Fruit fly (Drosophila melanogaster) whole organism, adult: ENCODE measurements around the gene CG17224.
A peak's percentile ranks its signal among the peaks of the same experiment; 100 is the strongest.

Experiments used
- CG11617 ChIP-seq: fragments of 200-800 bp; sonication (Bioruptor generic); optimal IDR thresholded peaks from 2 replicates; lab custom pipeline; 2017; ENCODE audit warnings: mild to moderate bottlenecking, missing biosample characterization, missing genetic modification reagents, missing genetic modification characterization
- CG12768 ChIP-seq: fragments of 200-800 bp; sonication (Bioruptor generic); optimal IDR thresholded peaks from 2 replicates; lab custom pipeline; 2017; ENCODE audit warnings: missing biosample characterization, missing genetic modification characterization, mild to moderate bottlenecking, moderate library complexity, missing genetic modification reagents
- CG14711 ChIP-seq: fragments of 200-800 bp; sonication (Bioruptor generic); optimal IDR thresholded peaks from 2 replicates; lab custom pipeline; 2018; ENCODE audit warnings: missing biosample characterization, mild to moderate bottlenecking, missing genetic modification characterization, moderate library complexity
- CG1620 ChIP-seq: fragments of 200-800 bp; sonication (Bioruptor generic); optimal IDR thresholded peaks from 2 replicates; lab custom pipeline; 2016; ENCODE audit warnings: missing biosample characterization, missing genetic modification characterization
- CG33017 ChIP-seq: fragments of 200-800 bp; sonication (Bioruptor generic); optimal IDR thresholded peaks from 2 replicates; lab custom pipeline; 2018; ENCODE audit warnings: missing biosample characterization, mild to moderate bottlenecking, missing genetic modification characterization, moderate library complexity
- CG5204 ChIP-seq: fragments of 200-800 bp; sonication (Bioruptor generic); optimal IDR thresholded peaks from 2 replicates; lab custom pipeline; 2016; ENCODE audit warnings: missing biosample characterization, missing genetic modification characterization
- CG7045 ChIP-seq: fragments of 200-800 bp; sonication (Bioruptor generic); optimal IDR thresholded peaks from 2 replicates; lab custom pipeline; 2017; ENCODE audit warnings: missing biosample characterization, mild to moderate bottlenecking, missing genetic modification characterization
- CG7101 ChIP-seq: fragments of 200-800 bp; sonication (Bioruptor generic); optimal IDR thresholded peaks from 2 replicates; lab custom pipeline; 2018; ENCODE audit warnings: missing biosample characterization, mild to moderate bottlenecking, missing genetic modification characterization, moderate library complexity
- Clk ChIP-seq: fragments of 200-800 bp; sonication (Bioruptor generic); optimal IDR thresholded peaks from 2 replicates; lab custom pipeline; 2017; ENCODE audit warnings: missing biosample characterization, missing genetic modification characterization
- Crg-1 ChIP-seq: fragments of 200-800 bp; sonication (Bioruptor generic); optimal IDR thresholded peaks from 2 replicates; lab custom pipeline; 2016; ENCODE audit warnings: missing biosample characterization, missing genetic modification characterization
- Hr96 ChIP-seq: fragments of 200-800 bp; sonication (Bioruptor generic); optimal IDR thresholded peaks from 2 replicates; lab custom pipeline; 2016; ENCODE audit warnings: missing biosample characterization, missing genetic modification characterization
- Mnt ChIP-seq: fragments of 200-800 bp; sonication (Bioruptor generic); optimal IDR thresholded peaks from 2 replicates; lab custom pipeline; 2016; ENCODE audit warnings: missing biosample characterization, mild to moderate bottlenecking, missing genetic modification characterization
- bab1 ChIP-seq: fragments of 200-800 bp; sonication (Bioruptor generic); optimal IDR thresholded peaks from 3 replicates; lab custom pipeline; 2019; ENCODE audit warnings: missing biosample characterization, mild to moderate bottlenecking, missing genetic modification characterization, moderate library complexity
- cic ChIP-seq: fragments of 200-800 bp; sonication (Bioruptor generic); optimal IDR thresholded peaks from 2 replicates; lab custom pipeline; 2017; ENCODE audit warnings: missing biosample characterization, mild to moderate bottlenecking, missing genetic modification characterization, moderate library complexity
- cnc ChIP-seq, 2 experiments: fragments of >200 bp; optimal IDR thresholded peaks; 2 replicates each; lab custom pipeline; 2017
- kay ChIP-seq: fragments of 200-800 bp; sonication (Bioruptor generic); peaks from one replicate; lab custom pipeline; 2016; ENCODE audit warnings: missing biosample characterization, missing genetic modification characterization, borderline replicate concordance
- ovo ChIP-seq: fragments of 200-800 bp; sonication (Bioruptor generic); optimal IDR thresholded peaks from 2 replicates; lab custom pipeline; 2016; ENCODE audit warnings: missing biosample characterization, missing genetic modification characterization
- pad ChIP-seq: fragments of 200-800 bp; sonication (Bioruptor generic); optimal IDR thresholded peaks from 3 replicates; lab custom pipeline; 2017; ENCODE audit warnings: missing biosample characterization, missing genetic modification characterization, mild to moderate bottlenecking, moderate library complexity, missing genetic modification reagents
- tj ChIP-seq: fragments of 200-800 bp; sonication (Bioruptor generic); optimal IDR thresholded peaks from 3 replicates; lab custom pipeline; 2017; ENCODE audit warnings: missing biosample characterization, mild to moderate bottlenecking, missing genetic modification characterization, moderate library complexity
- toe ChIP-seq: fragments of 200-800 bp; sonication (Bioruptor generic); optimal IDR thresholded peaks from 2 replicates; lab custom pipeline; 2016; ENCODE audit warnings: missing biosample characterization, missing genetic modification characterization

CG17224 gene

dm6 chr2L:3039774-3040173, 21.7 kb upstream of the CG17224 start, which contains the start of the genes cnir and CG17221:
Gene cnir, minus strand, starts transcription at chr2L:3039812.
Gene CG17221, plus strand, starts transcription at chr2L:3039976.
- TF ChIP-seq kay (GFP tag; lab: Kevin White, UChicago) (peak; percentile 99), CG33017 (tag; lab: Kevin White, UChicago) (peak; percentile 77), Clk (GFP tag; lab: Kevin White, UChicago) (peak; percentile 31), Mnt (peak; percentile 85), CG7101 (tag; lab: Kevin White, UChicago) (peak; percentile 84), CG11617 (peak; percentile 78), toe (peak; percentile 93), Hr96 (GFP tag; lab: Kevin White, UChicago) (peak; percentile 85), CG5204 (GFP tag; lab: Kevin White, UChicago) (peak; percentile 87), ovo (GFP tag; lab: Kevin White, UChicago) (peak; percentile 43), CG12768 (GFP tag; lab: Kevin White, UChicago) (peak; percentile 77), CG1620 (GFP tag; lab: Kevin White, UChicago) (peak; percentile 92), CG14711 (tag; lab: Kevin White, UChicago) (peak; percentile 72), cnc (optimal IDR thresholded peaks at IDR 0.05; lab: Kevin White, UChicago) (no peak), pad (GFP tag; lab: Kevin White, UChicago) (peak; percentile 69), CG7045 (peak; percentile 73), bab1 (GFP tag; lab: Kevin White, UChicago) (peak; percentile 75), cic (GFP tag; lab: Kevin White, UChicago) (peak; percentile 59), Crg-1 (peak; percentile 86), tj (peak; percentile 65)

dm6 chr2L:3037153-3037579, 19.1 kb upstream of the CG17224 start, which contains the start of the genes CG17260 and SerRS:
Gene CG17260, plus strand, starts transcription at chr2L:3037230.
Gene SerRS, minus strand, starts transcription at chr2L:3037403.
- TF ChIP-seq CG11617 (peak; percentile 86), Clk (GFP tag; lab: Kevin White, UChicago) (peak; percentile 78), CG7045 (peak; percentile 88), Hr96 (GFP tag; lab: Kevin White, UChicago) (peak; percentile 84), kay (GFP tag; lab: Kevin White, UChicago) (peak; percentile 99), CG1620 (GFP tag; lab: Kevin White, UChicago) (peak; percentile 84), CG12768 (GFP tag; lab: Kevin White, UChicago) (peak; percentile 96), CG5204 (GFP tag; lab: Kevin White, UChicago) (no peak), pad (GFP tag; lab: Kevin White, UChicago) (peak; percentile 92), ovo (GFP tag; lab: Kevin White, UChicago) (peak; percentile 34), Mnt (peak; percentile 92), toe (peak; percentile 90), CG33017 (tag; lab: Kevin White, UChicago) (peak; percentile 90), bab1 (GFP tag; lab: Kevin White, UChicago) (peak; percentile 95), CG14711 (tag; lab: Kevin White, UChicago) (peak; percentile 92), Crg-1 (peak; percentile 93), tj (peak; percentile 93), cic (GFP tag; lab: Kevin White, UChicago) (peak; percentile 67), cnc (optimal IDR thresholded peaks at IDR 0.05; lab: Kevin White, UChicago) (peak in 1 of 2 experiments; percentile 66), CG7101 (tag; lab: Kevin White, UChicago) (peak; percentile 95)

dm6 chr2L:3034969-3035368, 16.9 kb upstream of the CG17224 start, which contains the start of gene CG17258:
Gene CG17258, minus strand, starts transcription at chr2L:3035348.
- TF ChIP-seq cnc (optimal IDR thresholded peaks at IDR 0.05; lab: Kevin White, UChicago) (no peak), kay (GFP tag; lab: Kevin White, UChicago) (no peak), tj (no peak), CG7045 (no peak)

dm6 chr2L:3030350-3030749, 12.2 kb upstream of the CG17224 start, which contains the start of gene GABPI:
Gene GABPI, plus strand, starts transcription at chr2L:3030539.
- peak; percentile 65 for TF ChIP-seq Crg-1
- peak; percentile 8 for TF ChIP-seq Mnt
- peak; percentile 56 for TF ChIP-seq bab1 (GFP tag; lab: Kevin White, UChicago)
- peak; percentile 27 for TF ChIP-seq CG7101 (tag; lab: Kevin White, UChicago)
- peak; percentile 7 for TF ChIP-seq CG12768 (GFP tag; lab: Kevin White, UChicago)
- no peak for TF ChIP-seq CG5204 (GFP tag; lab: Kevin White, UChicago)
- peak; percentile 1 for TF ChIP-seq CG11617
- no peak for TF ChIP-seq toe
- TF ChIP-seq ovo (GFP tag; lab: Kevin White, UChicago), result peak; percentile 29

dm6 chr2L:3029012-3029411, 10.9 kb upstream of the CG17224 start, which contains the start of the genes Sf3b2 and CG17219:
Gene Sf3b2, minus strand, starts transcription at chr2L:3029168.
Gene CG17219, plus strand, starts transcription at chr2L:3029253.
- TF ChIP-seq CG14711 (tag; lab: Kevin White, UChicago) (no peak), bab1 (GFP tag; lab: Kevin White, UChicago) (peak; percentile 59), pad (GFP tag; lab: Kevin White, UChicago) (no peak), Mnt (peak; percentile 57)

dm6 chr2L:3022986-3023385, 4.9 kb upstream of the CG17224 start, which contains the start of the genes alpha4GT1 and Prp40:
Gene alpha4GT1, minus strand, starts transcription at chr2L:3023141.
Gene Prp40, plus strand, starts transcription at chr2L:3023226.
- TF ChIP-seq Mnt (peak; percentile 31), CG14711 (tag; lab: Kevin White, UChicago) (peak; percentile 18), CG5204 (GFP tag; lab: Kevin White, UChicago) (no peak), bab1 (GFP tag; lab: Kevin White, UChicago) (peak; percentile 16)
